Fruit fly (Drosophila melanogaster): ENCODE measurements around the gene Ugt37D1.

Gene Ugt37D1

DNA sequence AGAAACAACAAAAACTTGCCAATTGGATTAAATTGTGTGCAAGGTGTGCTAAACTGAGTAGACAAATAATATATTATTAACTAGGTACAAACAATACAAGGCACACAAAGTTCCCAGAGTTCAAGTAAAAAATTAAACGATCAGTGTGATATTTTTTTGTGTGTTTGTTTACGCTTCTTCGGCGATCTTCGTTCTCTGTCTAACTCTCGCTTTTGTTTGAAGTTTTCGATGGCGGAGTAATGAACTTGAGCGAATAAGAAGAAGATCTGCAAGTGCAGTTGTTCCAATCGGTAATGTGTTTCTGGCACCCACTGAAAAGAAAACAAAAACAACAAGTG lies 17.9 kb downstream of the Ugt37D1 start:
- TF ChIP-seq CG33017 (tag; optimal IDR thresholded peaks at IDR 0.05) = no peak
- no peak for TF ChIP-seq CG7101 (tag; optimal IDR thresholded peaks at IDR 0.05)
- no peak for TF ChIP-seq kay (GFP tag; ENCODE audit: borderline replicate concordance)
- no peak for TF ChIP-seq bab1 (GFP tag; optimal IDR thresholded peaks at IDR 0.05)
- no peak for TF ChIP-seq CG11617 (GFP tag; optimal IDR thresholded peaks at IDR 0.05)
- TF ChIP-seq tj (GFP tag; optimal IDR thresholded peaks at IDR 0.05) = peak; percentile 31

DNA sequence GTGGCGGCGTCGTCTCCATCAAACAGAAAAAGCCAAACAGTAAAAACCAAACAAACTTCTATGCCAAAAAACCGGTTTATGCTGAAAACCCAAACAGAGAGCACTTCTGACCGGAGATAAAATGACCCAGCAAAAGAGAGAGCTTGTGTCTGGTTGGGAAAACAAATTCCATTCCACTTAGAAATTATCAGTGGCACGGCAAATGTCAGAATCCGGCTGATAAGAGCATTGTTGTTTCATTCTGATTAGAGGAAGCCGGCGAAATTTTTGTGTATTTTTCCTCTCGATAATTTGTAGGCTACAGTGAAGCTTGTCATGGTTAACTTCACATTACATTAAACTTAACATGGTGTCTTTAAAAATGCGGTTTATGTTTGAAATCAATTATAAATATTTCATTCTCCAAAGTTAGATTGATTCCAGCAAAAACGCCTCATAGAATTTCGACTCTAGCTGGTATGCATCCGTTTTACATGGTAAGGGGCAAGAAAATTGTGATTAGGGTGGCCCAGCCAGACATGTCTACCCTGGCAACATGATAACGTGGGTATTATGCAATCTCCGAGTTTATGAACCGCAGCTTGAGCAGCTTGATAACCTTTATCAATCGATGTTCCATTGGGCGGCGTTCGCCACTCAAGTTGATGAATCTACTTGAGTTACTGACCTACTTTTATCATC lies 18.7 kb downstream of the Ugt37D1 start:
- TF ChIP-seq kay (GFP tag; ENCODE audit: borderline replicate concordance) (no peak), Crg-1 (GFP tag; optimal IDR thresholded peaks at IDR 0.05) (no peak), pad (GFP tag; optimal IDR thresholded peaks at IDR 0.05) (no peak), cnc (optimal IDR thresholded peaks at IDR 0.05) (no peak), bab1 (GFP tag; optimal IDR thresholded peaks at IDR 0.05) (no peak), Hr96 (GFP tag; optimal IDR thresholded peaks at IDR 0.05) (no peak), cic (GFP tag; optimal IDR thresholded peaks at IDR 0.05) (no peak), tj (GFP tag; optimal IDR thresholded peaks at IDR 0.05) (no peak), CG33017 (tag; optimal IDR thresholded peaks at IDR 0.05) (no peak), CG5204 (GFP tag; optimal IDR thresholded peaks at IDR 0.05) (no peak), CG7101 (tag; optimal IDR thresholded peaks at IDR 0.05) (no peak), CG14711 (tag; optimal IDR thresholded peaks at IDR 0.05) (no peak)

DNA sequence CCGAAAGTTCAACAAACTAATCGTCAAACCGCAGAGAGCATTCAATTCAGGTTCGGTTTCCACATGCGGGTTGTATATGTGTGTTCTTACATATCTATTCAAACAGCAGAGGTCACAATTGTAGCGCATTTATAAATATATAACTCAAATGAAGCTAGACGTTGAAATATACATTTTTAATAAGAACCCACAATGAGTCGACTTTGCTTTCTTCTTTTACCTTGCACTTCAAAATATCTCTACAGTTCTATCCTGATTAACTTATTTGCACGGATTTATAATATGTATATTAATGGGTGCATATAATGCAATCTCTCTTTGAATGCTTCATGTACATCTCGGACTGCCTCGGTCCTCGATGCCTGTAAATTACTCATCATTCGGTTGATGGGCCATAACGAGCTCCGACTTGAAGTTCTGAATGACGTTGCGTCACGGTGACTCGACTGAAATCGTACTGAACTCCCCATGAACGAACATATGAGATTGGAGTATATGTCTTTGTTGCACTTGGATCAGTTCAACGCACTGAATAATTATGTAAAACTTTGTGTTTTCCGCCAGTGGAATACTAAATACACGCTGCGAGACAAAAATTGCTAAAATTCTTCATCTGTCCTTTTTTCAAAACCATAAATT lies 19.6 kb downstream of the Ugt37D1 start:
- peak; percentile 23 for TF ChIP-seq CG33017 (tag; optimal IDR thresholded peaks at IDR 0.05)
- no peak for TF ChIP-seq bab1 (GFP tag; optimal IDR thresholded peaks at IDR 0.05)
- peak in 1 of 2 experiments; percentile 91 for TF ChIP-seq cnc (optimal IDR thresholded peaks at IDR 0.05)
- TF ChIP-seq CG14711 (tag; optimal IDR thresholded peaks at IDR 0.05) = peak; percentile 14
- no peak for TF ChIP-seq ovo (GFP tag; optimal IDR thresholded peaks at IDR 0.05)
- TF ChIP-seq Mnt (GFP tag; optimal IDR thresholded peaks at IDR 0.05) = peak; percentile 1
- peak; percentile 2 for TF ChIP-seq CG7045 (GFP tag; optimal IDR thresholded peaks at IDR 0.05)
- TF ChIP-seq kay (GFP tag; ENCODE audit: borderline replicate concordance) = peak; percentile 46

DNA sequence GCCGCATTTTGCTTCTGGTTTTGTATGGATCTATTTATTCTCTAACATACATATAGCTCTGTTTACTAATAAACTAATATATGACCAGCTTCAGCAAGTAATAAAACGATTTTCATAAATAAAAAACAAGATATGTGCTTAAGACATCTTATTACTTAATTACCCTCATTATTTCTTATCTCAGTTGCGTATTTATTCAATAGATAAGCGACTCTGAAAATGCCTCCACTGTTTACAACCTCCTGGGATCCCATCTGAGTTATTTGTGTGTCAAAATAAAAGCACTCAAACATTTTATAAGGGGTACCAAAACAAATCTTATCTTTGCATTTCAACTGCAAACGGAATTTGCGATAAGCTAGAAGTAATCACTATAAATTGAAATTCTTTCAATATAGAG lies 20.9 kb downstream of the Ugt37D1 start:
- peak; percentile 92 for TF ChIP-seq kay (GFP tag; ENCODE audit: borderline replicate concordance)
- TF ChIP-seq CG14711 (tag; optimal IDR thresholded peaks at IDR 0.05) = peak; percentile 33
- TF ChIP-seq toe (GFP tag; optimal IDR thresholded peaks at IDR 0.05) = peak; percentile 1
- TF ChIP-seq CG1620 (GFP tag; optimal IDR thresholded peaks at IDR 0.05) = no peak
- peak; percentile 54 for TF ChIP-seq CG11617 (GFP tag; optimal IDR thresholded peaks at IDR 0.05)
- no peak for TF ChIP-seq Mnt (GFP tag; optimal IDR thresholded peaks at IDR 0.05)
- TF ChIP-seq tj (GFP tag; optimal IDR thresholded peaks at IDR 0.05) = no peak
- no peak for TF ChIP-seq Hr96 (GFP tag; optimal IDR thresholded peaks at IDR 0.05)
- TF ChIP-seq cic (GFP tag; optimal IDR thresholded peaks at IDR 0.05) = peak; percentile 78
- peak; percentile 32 for TF ChIP-seq pad (GFP tag; optimal IDR thresholded peaks at IDR 0.05)
- TF ChIP-seq CG12768 (GFP tag; optimal IDR thresholded peaks at IDR 0.05) = peak; percentile 59
- peak; percentile 31 for TF ChIP-seq CG5204 (GFP tag; optimal IDR thresholded peaks at IDR 0.05)
- TF ChIP-seq bab1 (GFP tag; optimal IDR thresholded peaks at IDR 0.05) = peak; percentile 23
- TF ChIP-seq CG33017 (tag; optimal IDR thresholded peaks at IDR 0.05) = peak; percentile 82
- peak; percentile 50 for TF ChIP-seq CG7101 (tag; optimal IDR thresholded peaks at IDR 0.05)
- peak; percentile 76 for TF ChIP-seq CG7045 (GFP tag; optimal IDR thresholded peaks at IDR 0.05)
- peak; percentile 20 for TF ChIP-seq ovo (GFP tag; optimal IDR thresholded peaks at IDR 0.05)

DNA sequence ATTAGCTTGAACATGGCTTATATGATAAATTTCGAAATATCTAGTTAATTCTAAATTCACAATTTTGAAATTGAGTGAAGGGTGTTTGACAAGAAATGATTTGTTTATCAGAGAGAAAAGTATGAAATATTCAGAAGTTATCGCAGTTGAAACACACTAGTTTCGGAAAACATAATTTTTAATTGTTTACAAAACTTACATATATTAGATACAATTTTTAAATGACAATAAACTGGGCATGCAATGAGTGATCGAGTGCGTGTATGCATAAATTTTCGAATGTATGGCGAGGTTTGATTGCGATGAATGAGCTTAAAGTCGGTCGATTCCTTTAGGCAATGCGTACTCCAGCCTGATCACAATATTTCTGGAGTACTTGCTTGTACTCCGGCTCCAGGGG lies 22.2 kb downstream of the Ugt37D1 start, which contains the start of gene CG13280:
Gene CG13280, minus strand, starts transcription at position 101 of the 400 bp plus-strand sequence.
- TF ChIP-seq Mnt (GFP tag; optimal IDR thresholded peaks at IDR 0.05) = no peak
- TF ChIP-seq CG11617 (GFP tag; optimal IDR thresholded peaks at IDR 0.05) = no peak
- TF ChIP-seq ovo (GFP tag; optimal IDR thresholded peaks at IDR 0.05) = no peak
- TF ChIP-seq toe (GFP tag; optimal IDR thresholded peaks at IDR 0.05) = no peak
- TF ChIP-seq bab1 (GFP tag; optimal IDR thresholded peaks at IDR 0.05) = no peak
- TF ChIP-seq CG14711 (tag; optimal IDR thresholded peaks at IDR 0.05) = no peak
- TF ChIP-seq CG7101 (tag; optimal IDR thresholded peaks at IDR 0.05) = no peak
- no peak for TF ChIP-seq Clk (GFP tag; optimal IDR thresholded peaks at IDR 0.05)
- no peak for TF ChIP-seq cic (GFP tag; optimal IDR thresholded peaks at IDR 0.05)
- TF ChIP-seq Crg-1 (GFP tag; optimal IDR thresholded peaks at IDR 0.05) = no peak
- no peak for TF ChIP-seq CG1620 (GFP tag; optimal IDR thresholded peaks at IDR 0.05)
- no peak for TF ChIP-seq CG12768 (GFP tag; optimal IDR thresholded peaks at IDR 0.05)
- TF ChIP-seq tj (GFP tag; optimal IDR thresholded peaks at IDR 0.05) = no peak
- no peak for TF ChIP-seq Hr96 (GFP tag; optimal IDR thresholded peaks at IDR 0.05)
- TF ChIP-seq CG33017 (tag; optimal IDR thresholded peaks at IDR 0.05) = no peak
- no peak for TF ChIP-seq kay (GFP tag; ENCODE audit: borderline replicate concordance)
- TF ChIP-seq CG7045 (GFP tag; optimal IDR thresholded peaks at IDR 0.05) = no peak
- TF ChIP-seq pad (GFP tag; optimal IDR thresholded peaks at IDR 0.05) = no peak

DNA sequence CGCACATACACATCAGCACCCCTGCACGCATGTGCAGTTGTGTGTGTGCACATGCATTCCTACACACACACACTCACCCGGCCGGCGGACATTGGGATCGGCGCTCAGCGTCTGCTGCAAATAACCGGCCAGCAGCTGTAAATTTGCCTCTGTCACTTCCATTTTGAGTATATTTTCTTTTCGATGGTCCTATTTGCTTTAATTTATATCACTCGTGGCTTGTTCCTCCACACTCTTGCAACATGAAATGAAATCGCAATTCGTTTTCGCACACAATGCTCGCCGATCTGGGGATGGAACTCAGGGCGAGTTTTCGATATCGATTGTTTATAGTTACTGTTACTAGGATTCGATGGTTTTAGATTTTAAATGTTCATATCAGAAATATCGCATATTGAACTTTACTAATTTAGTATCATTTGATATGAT lies 26.1 kb downstream of the Ugt37D1 start, which contains the start of gene Cse1:
Gene Cse1, minus strand, starts transcription at position 303 of the 429 bp plus-strand sequence.
- TF ChIP-seq Hr96 (GFP tag; optimal IDR thresholded peaks at IDR 0.05) (no peak), Crg-1 (GFP tag; optimal IDR thresholded peaks at IDR 0.05) (peak; percentile 12), bab1 (GFP tag; optimal IDR thresholded peaks at IDR 0.05) (peak; percentile 10), Clk (GFP tag; optimal IDR thresholded peaks at IDR 0.05) (no peak), Mnt (GFP tag; optimal IDR thresholded peaks at IDR 0.05) (peak; percentile 53), CG1620 (GFP tag; optimal IDR thresholded peaks at IDR 0.05) (no peak), CG11617 (GFP tag; optimal IDR thresholded peaks at IDR 0.05) (peak; percentile 7), CG5204 (GFP tag; optimal IDR thresholded peaks at IDR 0.05) (no peak)

All from whole organism, adult.